Worm (Caenorhabditis elegans): ENCODE measurements around the gene C18D11.10.

Gene C18D11.10

ce11 chrIII:11834168-11834567 lies 26.6 kb downstream of the C18D11.10 start:
- TF ChIP-seq nfyb-1 (GFP tag; IDR thresholded peaks at IDR 0.05): peak; percentile 38; the same call in 1 of the 2 replicates
- 0 out of 2 replicates have a peak, but pooled peaks have one; percentile 23 for TF ChIP-seq hmg-20 (GFP tag; IDR thresholded peaks at IDR 0.05)
- no peak for TF ChIP-seq nfya-2 (GFP tag; IDR thresholded peaks at IDR 0.05)
- TF ChIP-seq pbrm-1 (GFP tag; IDR thresholded peaks at IDR 0.05): no peak
- TF ChIP-seq B0261.1 (tag; optimal IDR thresholded peaks at IDR 0.05): no peak
- TF ChIP-seq rpc-1 (optimal IDR thresholded peaks at IDR 0.05): no peak
- TF ChIP-seq rpc-1 (tag; optimal IDR thresholded peaks at IDR 0.05): no peak
- TF ChIP-seq ceh-100 (GFP tag; IDR thresholded peaks at IDR 0.05): peak; percentile 54
- TF ChIP-seq K12H6.12 (tag; optimal IDR thresholded peaks at IDR 0.05): peak; percentile 37
- TF ChIP-seq Y95B8A.8 (GFP tag; IDR thresholded peaks at IDR 0.05): 0 out of 2 replicates have a peak, but pooled peaks have one; percentile 35
- peak; percentile 63 for TF ChIP-seq atf-7 (tag; optimal IDR thresholded peaks at IDR 0.05)
- 0 out of 2 replicates have a peak, but pooled peaks have one; percentile 31 for TF ChIP-seq cebp-1 (GFP tag; IDR thresholded peaks at IDR 0.05)
- peak; percentile 81 for TF ChIP-seq cebp-1 (tag; optimal IDR thresholded peaks at IDR 0.05)
- TF ChIP-seq die-1 (tag; optimal IDR thresholded peaks at IDR 0.05): no peak
- TF ChIP-seq tbp1 (GFP tag; optimal IDR thresholded peaks at IDR 0.05): peak; percentile 6

- TF ChIP-seq cebp-1 (GFP tag; IDR thresholded peaks at IDR 0.05): no peak
- TF ChIP-seq cebp-1 (tag; optimal IDR thresholded peaks at IDR 0.05): peak; percentile 15
- TF ChIP-seq lin-40 (tag; optimal IDR thresholded peaks at IDR 0.05): peak; percentile 7
- TF ChIP-seq dox-1 (GFP tag; IDR thresholded peaks at IDR 0.05): 0 out of 2 replicates have a peak, but pooled peaks have one; percentile 25
- no peak for TF ChIP-seq nfya-2 (GFP tag; IDR thresholded peaks at IDR 0.05)
- peak; percentile 76; the same call in 1 of the 2 replicates for TF ChIP-seq hmg-1.2 (GFP tag; IDR thresholded peaks at IDR 0.05)
- TF ChIP-seq mes-4 (tag; optimal IDR thresholded peaks at IDR 0.05): no peak
- no peak for TF ChIP-seq ceh-58 (GFP tag; IDR thresholded peaks at IDR 0.05)
- TF ChIP-seq attf-5 (GFP tag; optimal IDR thresholded peaks at IDR 0.05): peak; percentile 55
- TF ChIP-seq pha-4 (tag; optimal IDR thresholded peaks at IDR 0.05): peak; percentile 73
- no peak for TF ChIP-seq F10E7.11 (tag; optimal IDR thresholded peaks at IDR 0.05)
- no peak for TF ChIP-seq F22D6.2 (tag; optimal IDR thresholded peaks at IDR 0.05)
- peak; percentile 16; the same call in 1 of the 2 replicates for TF ChIP-seq ceh-100 (GFP tag; IDR thresholded peaks at IDR 0.05)
- TF ChIP-seq nfyb-1 (GFP tag; IDR thresholded peaks at IDR 0.05): 0 out of 2 replicates have a peak, but pooled peaks have one; percentile 17
- no peak for TF ChIP-seq sea-2 (GFP tag; IDR thresholded peaks at IDR 0.05)
- peak; percentile 30 for TF ChIP-seq nhr-80 (tag; optimal IDR thresholded peaks at IDR 0.05)
- TF ChIP-seq Y53F4B.3 (GFP tag; IDR thresholded peaks at IDR 0.05): no peak
These were observed 27.3 kb downstream of the C18D11.10 start for ce11 chrIII:11834783-11835182.

DNA sequence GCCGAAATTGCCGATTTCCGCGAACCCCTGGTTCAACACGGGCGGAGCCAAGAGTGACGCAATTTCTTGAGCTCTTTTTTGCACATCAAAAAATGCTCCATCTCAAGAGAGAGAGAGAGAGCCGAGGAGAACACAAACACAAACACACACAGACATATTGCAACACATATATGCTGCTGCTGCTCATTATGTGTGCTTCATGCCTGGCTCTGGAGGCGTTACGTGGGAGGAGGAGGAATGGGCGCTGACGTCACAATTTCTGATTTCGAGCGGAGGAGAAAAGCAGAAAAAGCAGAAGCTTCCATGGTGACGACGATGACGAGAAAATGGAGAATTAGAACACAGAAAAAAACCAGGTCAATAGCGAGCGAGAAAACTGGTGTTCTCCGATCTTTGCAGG lies 28.5 kb downstream of the C18D11.10 start:
- peak; percentile 42 for TF ChIP-seq die-1 (tag; optimal IDR thresholded peaks at IDR 0.05)
- 0 out of 2 replicates have a peak, but pooled peaks have one; percentile 12 for TF ChIP-seq dox-1 (GFP tag; IDR thresholded peaks at IDR 0.05)
- TF ChIP-seq zfh-2 (GFP tag; conservative IDR thresholded peaks at IDR 0.05): peak; percentile 74
- TF ChIP-seq F57A8.1 (GFP tag; optimal IDR thresholded peaks at IDR 0.05): no peak
- TF ChIP-seq cebp-1 (GFP tag; IDR thresholded peaks at IDR 0.05): no peak; the same call in 1 of the 2 replicates
- TF ChIP-seq cebp-1 (tag; optimal IDR thresholded peaks at IDR 0.05): peak; percentile 49
- no peak for TF ChIP-seq hlh-12 (tag; optimal IDR thresholded peaks at IDR 0.05)
- TF ChIP-seq madf-10 (tag; optimal IDR thresholded peaks at IDR 0.05): peak; percentile 6
- no peak for TF ChIP-seq gei-17 (GFP tag; optimal IDR thresholded peaks at IDR 0.05)
- 0 out of 2 replicates have a peak, but pooled peaks have one; percentile 22 for TF ChIP-seq egrh-3 (GFP tag; IDR thresholded peaks at IDR 0.05)
- TF ChIP-seq ztf-6 (GFP tag; IDR thresholded peaks at IDR 0.05): no peak

- TF ChIP-seq ZK185.1 (tag; optimal IDR thresholded peaks at IDR 0.05; ENCODE audit: poor library complexity, severe bottlenecking) (no peak), F23B12.7 (tag; optimal IDR thresholded peaks at IDR 0.05; ENCODE audit: insufficient read depth) (peak; percentile 0), hmg-1.2 (GFP tag; IDR thresholded peaks at IDR 0.05) (peak; percentile 15; the same call in 1 of the 2 replicates), ceh-100 (GFP tag; IDR thresholded peaks at IDR 0.05) (0 out of 2 replicates have a peak, but pooled peaks have one; percentile 19), ekl-4 (GFP tag; IDR thresholded peaks at IDR 0.05) (no peak), dox-1 (GFP tag; IDR thresholded peaks at IDR 0.05) (no peak), lin-26 (GFP tag; IDR thresholded peaks at IDR 0.05) (no peak), efl-1 (GFP tag; optimal IDR thresholded peaks at IDR 0.05) (peak; percentile 54), madf-8 (GFP tag; conservative IDR thresholded peaks at IDR 0.05) (peak; percentile 38; the same call in 1 of the 2 replicates), madf-6 (GFP tag; IDR thresholded peaks at IDR 0.05) (peak; percentile 71), nhr-80 (tag; optimal IDR thresholded peaks at IDR 0.05) (peak; percentile 41), mcd-1 (GFP tag; IDR thresholded peaks at IDR 0.05) (0 out of 2 replicates have a peak, but pooled peaks have one; percentile 28), F33H1.4 (GFP tag; IDR thresholded peaks at IDR 0.05) (0 out of 2 replicates have a peak, but pooled peaks have one; percentile 27), egrh-3 (GFP tag; IDR thresholded peaks at IDR 0.05) (peak; percentile 69)
These were observed 29.2 kb downstream of the C18D11.10 start for ce11 chrIII:11836734-11837133.
